Worm (Caenorhabditis elegans) whole organism, L1 larva: ENCODE data around the gene cdkl-1.
A peak's percentile ranks its signal among the peaks of the same experiment; 100 is the strongest.

Experiments
- C34B4.2 ChIP-seq: sonication (generic microtip); optimal IDR thresholded peaks from 2 replicates; lab custom pipeline; 2017; ENCODE audit warnings: mild to moderate bottlenecking, missing genetic modification characterization, missing compliant biosample characterization
- Y116A8C.19 ChIP-seq: sonication (generic microtip); optimal IDR thresholded peaks from 2 replicates; lab custom pipeline; 2016; ENCODE audit warnings: missing compliant biosample characterization, missing genetic modification characterization, borderline replicate concordance
- aha-1 ChIP-seq: fragments of 150-350 bp; optimal IDR thresholded peaks from 2 replicates; lab custom pipeline; 2014; ENCODE audit warnings: missing biosample characterization, missing genetic modification characterization
- ama-1 ChIP-seq: fragments of 150-350 bp; optimal IDR thresholded peaks from 2 replicates; lab custom pipeline; 2014
- blmp-1 ChIP-seq: fragments of 150-350 bp; optimal IDR thresholded peaks from 2 replicates; lab custom pipeline; 2014; ENCODE audit warnings: missing biosample characterization, missing genetic modification characterization
- ceh-82 ChIP-seq, 3 experiments: fragments of 150-350 bp in 1 of 3; sonication (generic microtip) in 2 of 3; optimal IDR thresholded peaks; 2 replicates each; lab custom pipeline; 2014 to 2017; ENCODE audit warnings: missing biosample characterization in 3 of 3, missing genetic modification characterization in 3 of 3
- dpl-1 ChIP-seq, 3 experiments: fragments of 150-350 bp in 2 of 3; sonication (generic microtip) in 1 of 3; optimal IDR thresholded peaks; 2 replicates each; lab custom pipeline; 2014 to 2017; ENCODE audit warnings: missing biosample characterization in 3 of 3, missing genetic modification characterization in 3 of 3, missing genetic modification reagents in 3 of 3
- dsc-1 ChIP-seq: sonication (generic microtip); optimal IDR thresholded peaks from 2 replicates; lab custom pipeline; 2016; ENCODE audit warnings: mild to moderate bottlenecking, missing genetic modification characterization, missing compliant biosample characterization
- efl-1 ChIP-seq, 4 experiments: fragments of 150-350 bp; optimal IDR thresholded peaks in 3 of 4; peaks in 1 of 4; 1 replicate in 1 of 4; 2 replicates in 3 of 4; lab custom pipeline; 2014; ENCODE audit warnings: missing biosample characterization in 2 of 4, missing genetic modification characterization in 2 of 4, missing genetic modification reagents in 2 of 4
- egl-13 ChIP-seq: sonication (generic microtip); optimal IDR thresholded peaks from 2 replicates; lab custom pipeline; 2016; ENCODE audit warnings: missing genotype, missing genetic modification reagents, missing genetic modification characterization, missing compliant biosample characterization
- elt-2 ChIP-seq: sonication (generic microtip); optimal IDR thresholded peaks from 2 replicates; lab custom pipeline; 2016; ENCODE audit warnings: missing genetic modification characterization, mild to moderate bottlenecking, inconsistent platforms, missing compliant biosample characterization, missing genetic modification reagents
- elt-3 ChIP-seq, 6 experiments: fragments of 150-350 bp in 1 of 6; sonication (generic microtip); optimal IDR thresholded peaks; 2 replicates each; lab custom pipeline; 2017 to 2018; ENCODE audit warnings: missing biosample characterization in 6 of 6, missing genetic modification characterization in 6 of 6, inconsistent platforms in 1 of 6
- ets-5 ChIP-seq: fragments of 200-800 bp; sonication (Bioruptor generic); IDR thresholded peaks from 2 replicates; pipeline ENCODE4 v1.3.6; 2022; ENCODE audit warnings: missing genetic modification characterization, missing compliant biosample characterization
- fkh-10 ChIP-seq: sonication (generic microtip); optimal IDR thresholded peaks from 2 replicates; lab custom pipeline; 2017; ENCODE audit warnings: missing biosample characterization, missing genetic modification reagents, missing genetic modification characterization
- fkh-4 ChIP-seq: sonication (generic microtip); optimal IDR thresholded peaks from 2 replicates; lab custom pipeline; 2016; ENCODE audit warnings: missing compliant biosample characterization, missing genetic modification characterization, borderline replicate concordance
- fkh-8 ChIP-seq: sonication (generic microtip); optimal IDR thresholded peaks from 2 replicates; lab custom pipeline; 2016; ENCODE audit warnings: mild to moderate bottlenecking, missing genetic modification characterization, missing compliant biosample characterization
- fos-1 ChIP-seq: fragments of 150-350 bp; optimal IDR thresholded peaks from 2 replicates; lab custom pipeline; 2014; ENCODE audit warnings: missing biosample characterization, missing genetic modification characterization
- hlh-17 ChIP-seq: fragments of 200-800 bp; sonication (Bioruptor generic); optimal IDR thresholded peaks from 2 replicates; lab custom pipeline; 2018; ENCODE audit warnings: missing genetic modification characterization, mild to moderate bottlenecking, missing compliant biosample characterization, moderate library complexity, borderline replicate concordance
- isw-1 ChIP-seq: fragments of 200-800 bp; sonication (Bioruptor generic); IDR thresholded peaks from 2 replicates; pipeline ENCODE4 v1.3.6; 2022; ENCODE audit warnings: missing genetic modification characterization, missing compliant biosample characterization
- jun-1 ChIP-seq: fragments of 150-350 bp; optimal IDR thresholded peaks from 2 replicates; lab custom pipeline; 2014; ENCODE audit warnings: missing biosample characterization, missing genetic modification reagents, missing genetic modification characterization
- lin-13 ChIP-seq: fragments of 150-350 bp; optimal IDR thresholded peaks from 2 replicates; lab custom pipeline; 2014; ENCODE audit warnings: missing biosample characterization, missing genetic modification reagents, missing genetic modification characterization
- lin-35 ChIP-seq, 2 experiments: fragments of 150-350 bp; optimal IDR thresholded peaks; 2 replicates each; lab custom pipeline; 2014; ENCODE audit warnings: missing biosample characterization in 2 of 2, missing genetic modification characterization in 2 of 2, missing genetic modification reagents in 2 of 2
- lin-39 ChIP-seq: fragments of 150-350 bp; optimal IDR thresholded peaks from 2 replicates; lab custom pipeline; 2014; ENCODE audit warnings: missing biosample characterization, missing genetic modification reagents, missing genetic modification characterization
- lir-3 ChIP-seq: sonication (generic microtip); optimal IDR thresholded peaks from 2 replicates; lab custom pipeline; 2016; ENCODE audit warnings: mild to moderate bottlenecking, missing genetic modification characterization, moderate library complexity, missing compliant biosample characterization; ENCODE audit not compliant: poor library complexity
- lsy-2 ChIP-seq, 2 experiments: fragments of 150-350 bp; optimal IDR thresholded peaks; 2 replicates each; lab custom pipeline; 2014; ENCODE audit warnings: missing biosample characterization in 2 of 2, missing genetic modification characterization in 2 of 2
- mab-9 ChIP-seq: fragments of 200-800 bp; sonication (Bioruptor generic); IDR thresholded peaks from 2 replicates; pipeline ENCODE4 v1.3.6; 2022; ENCODE audit warnings: missing genetic modification reagents, missing genetic modification characterization, missing compliant biosample characterization
- mdl-1 ChIP-seq, 2 experiments: fragments of 150-350 bp; optimal IDR thresholded peaks; 2 replicates each; lab custom pipeline; 2014 to 2017; ENCODE audit warnings: missing biosample characterization in 2 of 2, missing genetic modification characterization in 2 of 2, inconsistent platforms in 1 of 2
- mep-1 ChIP-seq: fragments of 150-350 bp; optimal IDR thresholded peaks from 2 replicates; lab custom pipeline; 2014; ENCODE audit warnings: missing biosample characterization, missing genetic modification characterization
- nhr-19 ChIP-seq: fragments of 200-800 bp; sonication (Bioruptor generic); conservative IDR thresholded peaks from 2 replicates; pipeline ENCODE4 v1.3.6; 2022; ENCODE audit warnings: missing genetic modification characterization, missing compliant biosample characterization
- nhr-20 ChIP-seq: sonication (generic microtip); optimal IDR thresholded peaks from 2 replicates; lab custom pipeline; 2016; ENCODE audit warnings: mild to moderate bottlenecking, missing genetic modification characterization, missing compliant biosample characterization
- nhr-237 ChIP-seq: fragments of 150-350 bp; optimal IDR thresholded peaks from 2 replicates; lab custom pipeline; 2014; ENCODE audit warnings: missing biosample characterization, missing genetic modification characterization
- nhr-28 ChIP-seq: fragments of 150-350 bp; optimal IDR thresholded peaks from 2 replicates; lab custom pipeline; 2014; ENCODE audit warnings: missing biosample characterization, missing genetic modification characterization
- nhr-47 ChIP-seq: sonication (generic microtip); optimal IDR thresholded peaks from 2 replicates; lab custom pipeline; 2016; ENCODE audit warnings: mild to moderate bottlenecking, missing genetic modification characterization, moderate library complexity, missing compliant biosample characterization
- nhr-71 ChIP-seq: sonication (generic microtip); optimal IDR thresholded peaks from 2 replicates; lab custom pipeline; 2016; ENCODE audit warnings: mild to moderate bottlenecking, missing genetic modification characterization, moderate library complexity, missing compliant biosample characterization
- nhr-76 ChIP-seq: sonication (generic microtip); optimal IDR thresholded peaks from 2 replicates; lab custom pipeline; 2017; ENCODE audit warnings: missing biosample characterization, missing genetic modification characterization
- nhr-77 ChIP-seq: fragments of 150-350 bp; optimal IDR thresholded peaks from 2 replicates; lab custom pipeline; 2014; ENCODE audit warnings: missing biosample characterization, missing genetic modification characterization
- nhr-90 ChIP-seq: sonication (generic microtip); optimal IDR thresholded peaks from 2 replicates; lab custom pipeline; 2016; ENCODE audit warnings: mild to moderate bottlenecking, missing genetic modification characterization, missing compliant biosample characterization; ENCODE audit not compliant: poor library complexity
- pax-3 ChIP-seq: fragments of 200-800 bp; sonication (Bioruptor generic); optimal IDR thresholded peaks from 2 replicates; lab custom pipeline; 2018; ENCODE audit warnings: mild to moderate bottlenecking, missing genetic modification characterization, moderate library complexity, missing compliant biosample characterization
- pqm-1 ChIP-seq: sonication (generic microtip); optimal IDR thresholded peaks from 3 replicates; lab custom pipeline; 2017; ENCODE audit warnings: missing biosample characterization, missing genetic modification characterization
- snpc-4 ChIP-seq: fragments of 150-350 bp; optimal IDR thresholded peaks from 2 replicates; lab custom pipeline; 2014; ENCODE audit warnings: missing biosample characterization, missing genetic modification characterization
- snu-23 ChIP-seq: sonication (generic microtip); optimal IDR thresholded peaks from 2 replicates; lab custom pipeline; 2016; ENCODE audit warnings: missing genetic modification characterization, missing compliant biosample characterization
- sup-37 ChIP-seq: fragments of 200-800 bp; sonication (Bioruptor generic); optimal IDR thresholded peaks from 2 replicates; lab custom pipeline; 2018; ENCODE audit warnings: mild to moderate bottlenecking, missing genetic modification characterization, missing compliant biosample characterization
- swsn-7 ChIP-seq: sonication (generic microtip); optimal IDR thresholded peaks from 2 replicates; lab custom pipeline; 2016; ENCODE audit warnings: missing genetic modification characterization, missing compliant biosample characterization
- tlp-1 ChIP-seq: fragments of 150-350 bp; optimal IDR thresholded peaks from 2 replicates; lab custom pipeline; 2014; ENCODE audit warnings: missing biosample characterization, missing genetic modification characterization
- unc-130 ChIP-seq: fragments of 150-350 bp; optimal IDR thresholded peaks from 2 replicates; lab custom pipeline; 2017; ENCODE audit warnings: missing biosample characterization, missing genetic modification characterization, inconsistent platforms
- unc-30 ChIP-seq: sonication (generic microtip); optimal IDR thresholded peaks from 2 replicates; lab custom pipeline; 2017; ENCODE audit warnings: missing biosample characterization, missing genetic modification characterization
- unc-86 ChIP-seq: sonication (generic microtip); optimal IDR thresholded peaks from 2 replicates; lab custom pipeline; 2016; ENCODE audit warnings: missing genetic modification characterization, missing compliant biosample characterization
- unc-98 ChIP-seq: fragments of 200-800 bp; sonication (Bioruptor generic); IDR thresholded peaks from 2 replicates; pipeline ENCODE4 v1.3.6; 2022; ENCODE audit warnings: missing genetic modification characterization, missing compliant biosample characterization
- vab-15 ChIP-seq: sonication (generic microtip); optimal IDR thresholded peaks from 2 replicates; lab custom pipeline; 2017; ENCODE audit warnings: missing genotype, mild to moderate bottlenecking, missing genetic modification characterization, missing compliant biosample characterization
- zag-1 ChIP-seq: fragments of 150-350 bp; optimal IDR thresholded peaks from 2 replicates; lab custom pipeline; 2014; ENCODE audit warnings: missing biosample characterization, missing genetic modification characterization
- ztf-4 ChIP-seq: fragments of 150-350 bp; optimal IDR thresholded peaks from 2 replicates; lab custom pipeline; 2014; ENCODE audit warnings: missing biosample characterization, missing genetic modification characterization

cdkl-1 gene

DNA sequence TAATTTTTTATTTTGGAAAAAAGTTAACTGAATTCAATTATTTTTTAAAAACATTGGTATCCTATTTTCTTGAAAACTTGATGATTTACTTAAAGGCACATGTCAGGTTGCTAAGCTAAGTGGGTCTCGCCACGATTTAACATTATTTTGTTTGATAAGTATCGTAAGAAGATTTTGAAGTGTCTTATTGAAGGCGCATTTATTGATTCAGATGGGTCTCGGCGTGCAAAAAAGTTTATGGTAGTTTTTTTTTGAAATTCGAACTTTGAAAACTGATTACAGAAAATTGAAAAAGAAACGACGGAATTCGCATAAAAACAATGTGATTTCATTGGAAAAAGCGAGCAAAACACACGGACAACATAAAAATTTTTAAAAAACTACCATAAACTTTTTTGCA lies 15.7 kb upstream of the cdkl-1 start:
- TF ChIP-seq nhr-19, result no peak
- no peak for TF ChIP-seq unc-98
- no peak for TF ChIP-seq blmp-1 (tag; lab: Kevin White, UChicago)

- TF ChIP-seq fos-1 (tag; lab: Kevin White, UChicago) (peak; percentile 10), nhr-237 (tag; lab: Kevin White, UChicago) (no peak), snu-23 (GFP tag; lab: Kevin White, UChicago) (peak; percentile 64), nhr-71 (tag; lab: Kevin White, UChicago) (peak; percentile 80), elt-2 (no peak), lir-3 (tag; lab: Kevin White, UChicago) (no peak), mab-9 (GFP tag; lab: Robert Waterston, UW) (no peak), snpc-4 (tag; lab: Kevin White, UChicago) (no peak), dsc-1 (tag; lab: Kevin White, UChicago) (peak; percentile 79), nhr-20 (tag; lab: Kevin White, UChicago) (peak; percentile 47), lin-35 (GFP tag; optimal IDR thresholded peaks at IDR 0.05; lab: Kevin White, UChicago) (peak in 1 of 2 experiments; percentile 10), pqm-1 (no peak), pax-3 (tag; lab: Kevin White, UChicago) (no peak), egl-13 (tag; lab: Kevin White, UChicago) (no peak), efl-1 (optimal IDR thresholded peaks at IDR 0.05; lab: Kevin White, UChicago) (peak; percentile 6 to 33), efl-1 (GFP tag; optimal IDR thresholded peaks at IDR 0.05 in 1 of 2; lab: Kevin White, UChicago) (peak in 1 of 2 experiments; percentile 44), ceh-82 (tag; optimal IDR thresholded peaks at IDR 0.05; lab: Kevin White, UChicago) (peak in 2 of 3 experiments; percentile 24 to 42), nhr-47 (tag; lab: Kevin White, UChicago) (peak; percentile 23), ama-1 (no peak), unc-86 (tag; lab: Kevin White, UChicago) (no peak), unc-30 (tag; lab: Kevin White, UChicago) (no peak), fkh-10 (GFP tag; lab: Kevin White, UChicago) (no peak), lin-39 (tag; lab: Kevin White, UChicago) (no peak), tlp-1 (tag; lab: Kevin White, UChicago) (no peak), C34B4.2 (tag; lab: Kevin White, UChicago) (no peak), sup-37 (GFP tag; lab: Kevin White, UChicago) (peak; percentile 28), lsy-2 (tag; optimal IDR thresholded peaks at IDR 0.05; lab: Kevin White, UChicago) (peak; percentile 23 to 60), lin-13 (no peak), fkh-4 (peak; percentile 12), nhr-28 (tag; lab: Kevin White, UChicago) (no peak), dpl-1 (GFP tag; optimal IDR thresholded peaks at IDR 0.05; lab: Kevin White, UChicago) (peak in 1 of 3 experiments; percentile 27), swsn-7 (peak; percentile 49), nhr-77 (peak; percentile 66), nhr-90 (tag; lab: Kevin White, UChicago) (no peak), vab-15 (tag; lab: Kevin White, UChicago) (no peak), ets-5 (GFP tag; lab: Robert Waterston, UW) (no peak), hlh-17 (GFP tag; lab: Kevin White, UChicago) (no peak), unc-130 (tag; lab: Kevin White, UChicago) (no peak), ztf-4 (tag; lab: Kevin White, UChicago) (no peak), jun-1 (tag; lab: Kevin White, UChicago) (no peak), mdl-1 (tag; optimal IDR thresholded peaks at IDR 0.05; lab: Kevin White, UChicago) (peak in 1 of 2 experiments; percentile 70), isw-1 (GFP tag; lab: Robert Waterston, UW) (no peak), elt-3 (tag; optimal IDR thresholded peaks at IDR 0.05; lab: Kevin White, UChicago) (no peak), nhr-76 (tag; lab: Kevin White, UChicago) (no peak), mep-1 (peak; percentile 49), aha-1 (tag; lab: Kevin White, UChicago) (no peak), Y116A8C.19 (tag; lab: Kevin White, UChicago) (no peak), zag-1 (tag; lab: Kevin White, UChicago) (no peak), fkh-8 (tag; lab: Kevin White, UChicago) (no peak)
Measured at ce11 chrV:11083691-11084090, 15.0 kb upstream of the cdkl-1 start.
